Fruit fly (Drosophila melanogaster): ENCODE results near the gene kar.

Gene kar

dm6 chr3R:12653511-12654252 lies 35.5 kb downstream of the kar start:
- TF ChIP-seq Hr96 (GFP tag; optimal IDR thresholded peaks at IDR 0.05): peak; percentile 66
- peak; percentile 41 for TF ChIP-seq CG7045 (GFP tag; optimal IDR thresholded peaks at IDR 0.05)
- TF ChIP-seq CG5204 (GFP tag; optimal IDR thresholded peaks at IDR 0.05): peak; percentile 55
- no peak for TF ChIP-seq Crg-1 (GFP tag; optimal IDR thresholded peaks at IDR 0.05)
- no peak for TF ChIP-seq Mnt (GFP tag; optimal IDR thresholded peaks at IDR 0.05)
- peak; percentile 6 for TF ChIP-seq tj (GFP tag; optimal IDR thresholded peaks at IDR 0.05)
- TF ChIP-seq cic (GFP tag; optimal IDR thresholded peaks at IDR 0.05): no peak
- no peak for TF ChIP-seq Clk (GFP tag; optimal IDR thresholded peaks at IDR 0.05)
- no peak for TF ChIP-seq kay (GFP tag; ENCODE audit: borderline replicate concordance)
- peak; percentile 30 for TF ChIP-seq pad (GFP tag; optimal IDR thresholded peaks at IDR 0.05)
- TF ChIP-seq CG11617 (GFP tag; optimal IDR thresholded peaks at IDR 0.05): no peak
- TF ChIP-seq CG14711 (tag; optimal IDR thresholded peaks at IDR 0.05): peak; percentile 27
- peak; percentile 33 for TF ChIP-seq CG7101 (tag; optimal IDR thresholded peaks at IDR 0.05)
- TF ChIP-seq toe (GFP tag; optimal IDR thresholded peaks at IDR 0.05): peak; percentile 40
- TF ChIP-seq cnc (optimal IDR thresholded peaks at IDR 0.05): no peak
- no peak for TF ChIP-seq ovo (GFP tag; optimal IDR thresholded peaks at IDR 0.05)
- peak; percentile 46 for TF ChIP-seq CG12768 (GFP tag; optimal IDR thresholded peaks at IDR 0.05)
- TF ChIP-seq CG1620 (GFP tag; optimal IDR thresholded peaks at IDR 0.05): no peak
- peak; percentile 47 for TF ChIP-seq CG33017 (tag; optimal IDR thresholded peaks at IDR 0.05)
- no peak for TF ChIP-seq bab1 (GFP tag; optimal IDR thresholded peaks at IDR 0.05)

dm6 chr3R:12652736-12653135 lies 36.4 kb downstream of the kar start:
- no peak for TF ChIP-seq toe (GFP tag; optimal IDR thresholded peaks at IDR 0.05)
- TF ChIP-seq CG12768 (GFP tag; optimal IDR thresholded peaks at IDR 0.05): no peak
- no peak for TF ChIP-seq ovo (GFP tag; optimal IDR thresholded peaks at IDR 0.05)
- no peak for TF ChIP-seq cic (GFP tag; optimal IDR thresholded peaks at IDR 0.05)

- TF ChIP-seq toe (GFP tag; optimal IDR thresholded peaks at IDR 0.05): no peak
- no peak for TF ChIP-seq CG14711 (tag; optimal IDR thresholded peaks at IDR 0.05)
- TF ChIP-seq cic (GFP tag; optimal IDR thresholded peaks at IDR 0.05): no peak
- TF ChIP-seq Clk (GFP tag; optimal IDR thresholded peaks at IDR 0.05): no peak
- no peak for TF ChIP-seq CG1620 (GFP tag; optimal IDR thresholded peaks at IDR 0.05)
- TF ChIP-seq CG7045 (GFP tag; optimal IDR thresholded peaks at IDR 0.05): no peak
Measured at dm6 chr3R:12650537-12650936, 38.6 kb downstream of the kar start.

dm6 chr3R:12649099-12650029 lies 39.8 kb downstream of the kar start:
- TF ChIP-seq CG1620 (GFP tag; optimal IDR thresholded peaks at IDR 0.05) (no peak), CG7101 (tag; optimal IDR thresholded peaks at IDR 0.05) (no peak), Hr96 (GFP tag; optimal IDR thresholded peaks at IDR 0.05) (no peak), Crg-1 (GFP tag; optimal IDR thresholded peaks at IDR 0.05) (no peak), Clk (GFP tag; optimal IDR thresholded peaks at IDR 0.05) (no peak), CG33017 (tag; optimal IDR thresholded peaks at IDR 0.05) (no peak), CG5204 (GFP tag; optimal IDR thresholded peaks at IDR 0.05) (no peak)

- no peak for TF ChIP-seq CG14711 (tag; optimal IDR thresholded peaks at IDR 0.05)
- TF ChIP-seq CG11617 (GFP tag; optimal IDR thresholded peaks at IDR 0.05): no peak
- TF ChIP-seq CG1620 (GFP tag; optimal IDR thresholded peaks at IDR 0.05): no peak
- TF ChIP-seq CG7101 (tag; optimal IDR thresholded peaks at IDR 0.05): no peak
- no peak for TF ChIP-seq bab1 (GFP tag; optimal IDR thresholded peaks at IDR 0.05)
- no peak for TF ChIP-seq ovo (GFP tag; optimal IDR thresholded peaks at IDR 0.05)
- TF ChIP-seq pad (GFP tag; optimal IDR thresholded peaks at IDR 0.05): no peak
Measured at dm6 chr3R:12647954-12648353, 41.2 kb downstream of the kar start, which contains the start of gene Dtg. TSS of gene Dtg (plus strand) at chr3R:12648058.

- TF ChIP-seq Hr96 (GFP tag; optimal IDR thresholded peaks at IDR 0.05) (no peak), cnc (optimal IDR thresholded peaks at IDR 0.05) (no peak), pad (GFP tag; optimal IDR thresholded peaks at IDR 0.05) (no peak), CG5204 (GFP tag; optimal IDR thresholded peaks at IDR 0.05) (no peak), cic (GFP tag; optimal IDR thresholded peaks at IDR 0.05) (no peak), toe (GFP tag; optimal IDR thresholded peaks at IDR 0.05) (no peak), kay (GFP tag; ENCODE audit: borderline replicate concordance) (no peak), CG7101 (tag; optimal IDR thresholded peaks at IDR 0.05) (no peak), CG12768 (GFP tag; optimal IDR thresholded peaks at IDR 0.05) (no peak), Crg-1 (GFP tag; optimal IDR thresholded peaks at IDR 0.05) (no peak), CG33017 (tag; optimal IDR thresholded peaks at IDR 0.05) (no peak), CG11617 (GFP tag; optimal IDR thresholded peaks at IDR 0.05) (no peak)
Measured at dm6 chr3R:12647348-12647747, 41.8 kb downstream of the kar start.
